Fruit fly (Drosophila melanogaster) whole organism, embryonic: Measurements from ENCODE around the gene CG14913.

Experiments used
- Abd-B ChIP-seq: fragments of 200-800 bp; sonication (Bioruptor generic); optimal IDR thresholded peaks from 2 replicates; lab custom pipeline; 2018; ENCODE audit warnings: missing biosample characterization, mild to moderate bottlenecking, missing genetic modification characterization, moderate library complexity
- Aef1 ChIP-seq: fragments of 200-800 bp; sonication (Bioruptor generic); IDR thresholded peaks from 3 replicates; pipeline ENCODE4 v1.3.6; 2022; ENCODE audit warnings: missing biosample characterization, missing genetic modification characterization
- BEAF-32 ChIP-seq: fragments of 200-800 bp; sonication (Bioruptor generic); optimal IDR thresholded peaks from 3 replicates; lab custom pipeline; 2017; ENCODE audit warnings: missing biosample characterization, missing genetic modification characterization, mild to moderate bottlenecking, moderate library complexity, missing genetic modification reagents
- C15 ChIP-seq: fragments of 200-800 bp; sonication (Bioruptor generic); IDR thresholded peaks from 3 replicates; pipeline ENCODE4 v1.3.6; 2022; ENCODE audit warnings: missing biosample characterization, missing genetic modification characterization
- CG10267 ChIP-seq: fragments of 200-800 bp; sonication (Bioruptor generic); optimal IDR thresholded peaks from 2 replicates; lab custom pipeline; 2018; ENCODE audit warnings: missing biosample characterization, mild to moderate bottlenecking, missing genetic modification characterization, moderate library complexity
- CG12299 ChIP-seq: fragments of 200-800 bp; sonication (Bioruptor generic); optimal IDR thresholded peaks from 2 replicates; lab custom pipeline; 2018; ENCODE audit warnings: missing biosample characterization, mild to moderate bottlenecking, missing genetic modification characterization
- CG14441 ChIP-seq: fragments of 200-800 bp; sonication (Bioruptor generic); IDR thresholded peaks from 2 replicates; pipeline ENCODE4 v1.3.6; 2022; ENCODE audit warnings: missing biosample characterization, missing genetic modification characterization
- CG14710 ChIP-seq: fragments of 200-800 bp; sonication (Bioruptor generic); optimal IDR thresholded peaks from 3 replicates; lab custom pipeline; 2019; ENCODE audit warnings: missing biosample characterization, mild to moderate bottlenecking, missing genetic modification characterization, moderate library complexity
- CG17328 ChIP-seq: fragments of 200-800 bp; sonication (Bioruptor generic); IDR thresholded peaks from 2 replicates; pipeline ENCODE4 v1.3.6; 2022; ENCODE audit warnings: missing biosample characterization, missing genetic modification characterization
- CG2129 ChIP-seq: fragments of 200-800 bp; sonication (Bioruptor generic); IDR thresholded peaks from 2 replicates; pipeline ENCODE4 v1.3.6; 2022; ENCODE audit warnings: missing biosample characterization, missing genetic modification characterization; ENCODE audit not compliant: partially characterized antibody
- CG4328 ChIP-seq: fragments of 200-800 bp; sonication (Bioruptor generic); optimal IDR thresholded peaks from 3 replicates; lab custom pipeline; 2017; ENCODE audit warnings: missing biosample characterization, missing genetic modification reagents, missing genetic modification characterization
- CG43689 ChIP-seq: fragments of 200-800 bp; sonication (Bioruptor generic); IDR thresholded peaks from 2 replicates; pipeline ENCODE4 v1.3.6; 2022; ENCODE audit warnings: missing biosample characterization, missing genetic modification characterization
- CG4404 ChIP-seq: fragments of 200-800 bp; sonication (Bioruptor generic); IDR thresholded peaks from 2 replicates; pipeline ENCODE4 v1.3.6; 2022; ENCODE audit warnings: missing biosample characterization, missing genetic modification characterization
- CG4730 ChIP-seq: fragments of 200-800 bp; sonication (Bioruptor generic); IDR thresholded peaks from 2 replicates; pipeline ENCODE4 v1.3.6; 2022; ENCODE audit warnings: missing biosample characterization, missing genetic modification characterization
- CG7839 ChIP-seq: fragments of 200-800 bp; sonication (Bioruptor generic); optimal IDR thresholded peaks from 3 replicates; lab custom pipeline; 2018; ENCODE audit warnings: missing biosample characterization, mild to moderate bottlenecking, missing genetic modification characterization, moderate library complexity
- CG8388 ChIP-seq: fragments of 200-800 bp; sonication (Bioruptor generic); optimal IDR thresholded peaks from 2 replicates; lab custom pipeline; 2019; ENCODE audit warnings: missing biosample characterization, mild to moderate bottlenecking, missing genetic modification characterization, moderate library complexity
- Deaf1 ChIP-seq: fragments of 200-800 bp; optimal IDR thresholded peaks from 3 replicates; lab custom pipeline; 2019; ENCODE audit warnings: missing biosample characterization, mild to moderate bottlenecking, missing genetic modification characterization, moderate library complexity
- Dp ChIP-seq: fragments of 200-800 bp; sonication (Bioruptor generic); optimal IDR thresholded peaks from 2 replicates; lab custom pipeline; 2018; ENCODE audit warnings: missing biosample characterization, mild to moderate bottlenecking, missing genetic modification characterization, moderate library complexity
- Drgx ChIP-seq: fragments of 200-800 bp; sonication (Bioruptor generic); IDR thresholded peaks from 2 replicates; pipeline ENCODE4 v1.3.6; 2022; ENCODE audit warnings: missing biosample characterization, missing genetic modification characterization
- E2f2 ChIP-seq: fragments of 200-800 bp; sonication (Bioruptor generic); IDR thresholded peaks from 2 replicates; pipeline ENCODE4 v1.3.6; 2022; ENCODE audit warnings: missing biosample characterization, missing genetic modification characterization
- ERR ChIP-seq: fragments of 200-800 bp; sonication (Bioruptor generic); optimal IDR thresholded peaks from 2 replicates; lab custom pipeline; 2016; ENCODE audit warnings: missing biosample characterization, missing genetic modification characterization
- Hmr ChIP-seq: fragments of 200-800 bp; sonication (Bioruptor generic); optimal IDR thresholded peaks from 3 replicates; lab custom pipeline; 2017; ENCODE audit warnings: mild to moderate bottlenecking, missing biosample characterization, missing genetic modification reagents, missing genetic modification characterization
- Lpt ChIP-seq: fragments of >200 bp; optimal IDR thresholded peaks from 2 replicates; lab custom pipeline; 2018; ENCODE audit warnings: missing biosample characterization, missing genetic modification characterization
- Max ChIP-seq: fragments of 200-800 bp; sonication (Bioruptor generic); optimal IDR thresholded peaks from 2 replicates; lab custom pipeline; 2016; ENCODE audit warnings: missing biosample characterization, mild to moderate bottlenecking, missing genetic modification characterization
- NC2α ChIP-seq: fragments of 200-800 bp; sonication (Bioruptor generic); optimal IDR thresholded peaks from 2 replicates; lab custom pipeline; 2016; ENCODE audit warnings: missing biosample characterization, missing genetic modification characterization
- NC2β ChIP-seq: fragments of 200-800 bp; sonication (Bioruptor generic); optimal IDR thresholded peaks from 2 replicates; lab custom pipeline; 2016; ENCODE audit warnings: missing biosample characterization, missing genetic modification characterization
- PHDP ChIP-seq: fragments of 200-800 bp; sonication (Bioruptor generic); optimal IDR thresholded peaks from 3 replicates; lab custom pipeline; 2018; ENCODE audit warnings: missing biosample characterization, mild to moderate bottlenecking, missing genetic modification characterization, moderate library complexity
- Rfx ChIP-seq: fragments of 200-800 bp; sonication (Bioruptor generic); IDR thresholded peaks from 2 replicates; pipeline ENCODE4 v1.3.6; 2022; ENCODE audit warnings: missing biosample characterization, missing genetic modification characterization
- Rx ChIP-seq: fragments of 200-800 bp; sonication (Bioruptor generic); IDR thresholded peaks from 2 replicates; pipeline ENCODE4 v1.3.6; 2022; ENCODE audit warnings: missing biosample characterization, missing genetic modification characterization
- Side ChIP-seq: fragments of 200-800 bp; sonication (Bioruptor generic); optimal IDR thresholded peaks from 2 replicates; lab custom pipeline; 2016; ENCODE audit warnings: missing biosample characterization, missing genetic modification characterization
- Sox100B ChIP-seq: fragments of 200-800 bp; sonication (Bioruptor generic); optimal IDR thresholded peaks from 3 replicates; lab custom pipeline; 2018; ENCODE audit warnings: missing biosample characterization, mild to moderate bottlenecking, missing genetic modification characterization
- ase ChIP-seq: fragments of 200-800 bp; sonication (Bioruptor generic); IDR thresholded peaks from 3 replicates; pipeline ENCODE4 v1.3.6; 2022; ENCODE audit warnings: missing biosample characterization, missing genetic modification characterization
- corto ChIP-seq: fragments of 200-800 bp; sonication (Bioruptor generic); optimal IDR thresholded peaks from 2 replicates; lab custom pipeline; 2016; ENCODE audit warnings: missing biosample characterization, mild to moderate bottlenecking, missing genetic modification characterization, moderate library complexity
- en ChIP-seq: fragments of 200-800 bp; sonication (Bioruptor generic); optimal IDR thresholded peaks from 2 replicates; lab custom pipeline; 2016; ENCODE audit warnings: missing biosample characterization, missing genetic modification characterization
- fd96Cb ChIP-seq: fragments of 200-800 bp; sonication (Bioruptor generic); optimal IDR thresholded peaks from 2 replicates; lab custom pipeline; 2018; ENCODE audit warnings: missing biosample characterization, mild to moderate bottlenecking, missing genetic modification characterization, moderate library complexity
- gce ChIP-seq: fragments of 200-800 bp; sonication (Bioruptor generic); IDR thresholded peaks from 3 replicates; pipeline ENCODE4 v1.3.6; 2022; ENCODE audit warnings: missing biosample characterization, missing genetic modification characterization
- gcm2 ChIP-seq: fragments of 200-800 bp; sonication (Bioruptor generic); optimal IDR thresholded peaks from 2 replicates; lab custom pipeline; 2016; ENCODE audit warnings: missing biosample characterization, missing genetic modification characterization
- gem ChIP-seq: fragments of 200-800 bp; sonication (Bioruptor generic); optimal IDR thresholded peaks from 2 replicates; lab custom pipeline; 2019; ENCODE audit warnings: missing biosample characterization, mild to moderate bottlenecking, missing genetic modification characterization, moderate library complexity
- hkb ChIP-seq, 2 experiments: fragments of 200-800 bp in 1 of 2; fragments of >200 bp in 1 of 2; sonication (Bioruptor generic) in 1 of 2; IDR thresholded peaks in 1 of 2; optimal IDR thresholded peaks in 1 of 2; 2 replicates each; pipeline versions ENCODE4 v1.3.6 to Lab custom; 2017 to 2022; ENCODE audit warnings: missing biosample characterization in 1 of 2, missing genetic modification characterization in 1 of 2
- hth ChIP-seq: fragments of >200 bp; optimal IDR thresholded peaks from 2 replicates; lab custom pipeline; 2017; ENCODE audit warnings: inconsistent platforms
- ken ChIP-seq: fragments of 200-800 bp; sonication (Bioruptor generic); IDR thresholded peaks from 3 replicates; pipeline ENCODE4 v1.3.6; 2022; ENCODE audit warnings: missing biosample characterization, missing genetic modification characterization
- lbe ChIP-seq: fragments of 200-800 bp; sonication (Bioruptor generic); optimal IDR thresholded peaks from 2 replicates; lab custom pipeline; 2016; ENCODE audit warnings: missing biosample characterization, mild to moderate bottlenecking, missing genetic modification characterization
- prd ChIP-seq, 3 experiments: fragments of >200 bp in 2 of 3; fragments of 200-800 bp in 1 of 3; sonication (Bioruptor generic) in 1 of 3; optimal IDR thresholded peaks in 2 of 3; IDR thresholded peaks in 1 of 3; 2 replicates in 2 of 3; 3 replicates in 1 of 3; pipeline versions ENCODE4 v1.3.6 to Lab custom; 2017 to 2022; ENCODE audit warnings: missing biosample characterization in 1 of 3, missing genetic modification characterization in 1 of 3
- sisA ChIP-seq: fragments of 200-800 bp; sonication (Bioruptor generic); IDR thresholded peaks from 2 replicates; pipeline ENCODE4 v1.3.6; 2022; ENCODE audit warnings: missing biosample characterization, missing genetic modification characterization
- slbo ChIP-seq: fragments of 200-800 bp; sonication (Bioruptor generic); IDR thresholded peaks from 2 replicates; pipeline ENCODE4 v1.3.6; 2022; ENCODE audit warnings: missing biosample characterization, missing genetic modification characterization
- so ChIP-seq: fragments of 200-800 bp; sonication (Bioruptor generic); IDR thresholded peaks from 3 replicates; pipeline ENCODE4 v1.3.6; 2022; ENCODE audit warnings: missing biosample characterization, missing genetic modification characterization
- twi ChIP-seq: fragments of 200-800 bp; optimal IDR thresholded peaks from 2 replicates; lab custom pipeline; 2019; ENCODE audit warnings: missing biosample characterization, mild to moderate bottlenecking, missing genetic modification characterization, moderate library complexity
- wor ChIP-seq: fragments of 200-800 bp; sonication (Bioruptor generic); IDR thresholded peaks from 2 replicates; pipeline ENCODE4 v1.3.6; 2022; ENCODE audit warnings: missing biosample characterization, missing genetic modification characterization

The CG14913 gene

DNA sequence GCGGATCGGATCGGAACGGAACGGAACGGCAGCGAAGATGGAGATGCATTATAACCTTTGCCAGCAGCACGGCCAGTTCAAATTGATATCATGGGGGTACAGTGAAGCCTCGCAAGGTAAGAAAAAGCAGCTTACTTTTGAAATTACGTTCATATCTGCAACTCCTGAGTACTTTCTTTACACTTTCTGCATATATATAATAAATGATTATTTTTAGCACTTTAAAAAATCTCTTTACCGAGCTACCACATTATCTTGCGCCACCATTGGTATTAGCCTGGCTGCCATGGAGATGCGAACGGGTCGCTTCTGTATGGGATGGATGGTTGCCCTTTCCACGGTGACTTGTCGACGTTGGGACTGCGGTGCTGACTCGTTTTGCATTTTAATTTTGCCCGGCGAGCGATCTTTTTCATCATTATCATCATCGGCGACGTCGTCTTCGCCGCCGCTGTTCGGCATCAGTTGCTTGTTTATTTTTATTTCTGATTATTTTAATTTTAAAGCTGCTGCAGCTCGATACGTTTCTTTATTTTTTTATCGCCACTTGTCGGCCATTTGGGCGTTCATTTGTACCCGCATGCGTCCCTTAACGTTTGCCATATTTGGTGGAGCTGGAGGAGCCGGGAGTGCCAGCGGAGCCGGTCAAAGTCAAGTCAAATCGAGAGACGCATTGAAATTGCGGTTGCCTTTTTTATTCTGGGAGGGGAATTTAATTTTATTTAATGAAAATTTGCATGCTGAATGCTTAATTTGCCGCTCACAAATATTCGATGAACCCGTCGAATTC is 36.4 kb downstream of the CG14913 start (continued):
- TF ChIP-seq corto (peak; percentile 92), NC2β (GFP tag; lab: Kevin White, UChicago) (no peak), hkb (optimal IDR thresholded peaks at IDR 0.05; lab: Kevin White, UChicago) (no peak), hkb (GFP tag; IDR thresholded peaks at IDR 0.05; lab: Robert Waterston, UW) (peak; percentile 57), lbe (peak; percentile 91), CG4730 (0 out of 2 replicates have a peak, but pooled peaks have one; percentile 17), so (GFP tag; lab: Robert Waterston, UW) (0 out of 3 replicates have a peak, but pooled peaks have one; percentile 38), prd (optimal IDR thresholded peaks at IDR 0.05; lab: Kevin White, UChicago) (no peak), prd (GFP tag; IDR thresholded peaks at IDR 0.05; lab: Robert Waterston, UW) (peak; percentile 32; the same call in 1 of the 3 replicates), Rfx (GFP tag; lab: Robert Waterston, UW) (no peak), Lpt (GFP tag; lab: Kevin White, UChicago) (no peak), E2f2 (GFP tag; lab: Robert Waterston, UW) (peak; percentile 21; the same call in 1 of the 2 replicates), NC2α (GFP tag; lab: Kevin White, UChicago) (no peak), C15 (GFP tag; lab: Robert Waterston, UW) (no peak), gce (peak; percentile 13; the same call in 1 of the 3 replicates), Rx (GFP tag; lab: Robert Waterston, UW) (0 out of 2 replicates have a peak, but pooled peaks have one; percentile 11), Abd-B (no peak), hth (lab: Kevin White, UChicago) (no peak), Dp (GFP tag; lab: Kevin White, UChicago) (no peak), sisA (0 out of 2 replicates have a peak, but pooled peaks have one; percentile 37), Max (GFP tag; lab: Kevin White, UChicago) (no peak), CG4404 (GFP tag; lab: Robert Waterston, UW) (no peak), twi (tag; lab: Kevin White, UChicago) (no peak), ase (GFP tag; lab: Robert Waterston, UW) (0 out of 3 replicates have a peak, but pooled peaks have one; percentile 36), Aef1 (peak; percentile 48; the same call in 2 of the 3 replicates), CG10267 (tag; lab: Kevin White, UChicago) (no peak), Side (GFP tag; lab: Kevin White, UChicago) (no peak), CG8388 (GFP tag; lab: Kevin White, UChicago) (no peak), CG17328 (GFP tag; lab: Robert Waterston, UW) (peak; percentile 57; the same call in 1 of the 2 replicates), Hmr (GFP tag; lab: Kevin White, UChicago) (no peak), slbo (GFP tag; lab: Robert Waterston, UW) (peak; percentile 29; the same call in 1 of the 2 replicates), CG43689 (GFP tag; lab: Robert Waterston, UW) (0 out of 2 replicates have a peak, but pooled peaks have one; percentile 22), CG7839 (tag; lab: Kevin White, UChicago) (peak; percentile 34), en (GFP tag; lab: Kevin White, UChicago) (no peak), fd96Cb (tag; lab: Kevin White, UChicago) (peak; percentile 6), PHDP (tag; lab: Kevin White, UChicago) (no peak), ken (GFP tag; lab: Robert Waterston, UW) (no peak), CG14710 (tag; lab: Kevin White, UChicago) (no peak), CG14441 (GFP tag; lab: Robert Waterston, UW) (peak; percentile 76), BEAF-32 (GFP tag; lab: Kevin White, UChicago) (no peak), CG4328 (GFP tag; lab: Kevin White, UChicago) (no peak), CG2129 (no peak), Sox100B (GFP tag; lab: Kevin White, UChicago) (no peak), wor (0 out of 2 replicates have a peak, but pooled peaks have one; percentile 11), gcm2 (GFP tag; lab: Kevin White, UChicago) (no peak), Drgx (peak; percentile 69), gem (peak; percentile 42), CG12299 (tag; lab: Kevin White, UChicago) (no peak), ERR (no peak), Deaf1 (tag; lab: Kevin White, UChicago) (no peak)
